Fruit fly (Drosophila melanogaster): ENCODE measurements around the gene CG46311.

dm6 chrX:13534100-13534499, 29.5 kb upstream of the CG46311 start, which contains the start of gene CG15756:
- TF ChIP-seq Pif1A (GFP tag; optimal IDR thresholded peaks at IDR 0.05) (no peak), EcR (GFP tag; optimal IDR thresholded peaks at IDR 0.05) (no peak), CG34367 (tag; optimal IDR thresholded peaks at IDR 0.05) (no peak), CG17806 (tag; optimal IDR thresholded peaks at IDR 0.05) (no peak), gl (tag; optimal IDR thresholded peaks at IDR 0.05) (no peak), rn (GFP tag; IDR thresholded peaks at IDR 0.05) (no peak), CG13204 (GFP tag; optimal IDR thresholded peaks at IDR 0.05) (no peak), CG12605 (GFP tag; IDR thresholded peaks at IDR 0.05) (no peak), CG4496 (GFP tag; IDR thresholded peaks at IDR 0.05) (no peak), fd96Ca (GFP tag; IDR thresholded peaks at IDR 0.05) (no peak)
